Worm (Caenorhabditis elegans): ENCODE data around the gene mel-11.

- TF ChIP-seq tab-1 (GFP tag; IDR thresholded peaks at IDR 0.05) (no peak), flt-1 (GFP tag; IDR thresholded peaks at IDR 0.05) (no peak), T22C8.4 (GFP tag; IDR thresholded peaks at IDR 0.05) (no peak), klf-2 (GFP tag; conservative IDR thresholded peaks at IDR 0.05) (no peak), med-1 (GFP tag; optimal IDR thresholded peaks at IDR 0.05; ENCODE audit: insufficient read depth) (no peak), ztf-23 (GFP tag; IDR thresholded peaks at IDR 0.05) (no peak), ztf-29 (GFP tag; IDR thresholded peaks at IDR 0.05) (no peak)
Observed at ce11 chrII:9358230-9358629, at the start of gene mel-11.

Measured in whole organism, midembryonic.